Worm (Caenorhabditis elegans) whole organism, L1 larva: ENCODE measurements around the gene C32D5.4.

Experiments
- C04F5.9 ChIP-seq: sonication (generic microtip); optimal IDR thresholded peaks from 2 replicates; lab custom pipeline; 2016; ENCODE audit warnings: missing genetic modification characterization, missing compliant biosample characterization
- C16A3.4 ChIP-seq: fragments of 150-350 bp; optimal IDR thresholded peaks from 2 replicates; lab custom pipeline; 2014; ENCODE audit warnings: missing biosample characterization, missing genetic modification characterization
- C34B4.2 ChIP-seq: sonication (generic microtip); optimal IDR thresholded peaks from 2 replicates; lab custom pipeline; 2017; ENCODE audit warnings: mild to moderate bottlenecking, missing genetic modification characterization, missing compliant biosample characterization
- F16B12.6 ChIP-seq: fragments of 150-350 bp; optimal IDR thresholded peaks from 2 replicates; lab custom pipeline; 2014; ENCODE audit warnings: missing biosample characterization, missing genetic modification characterization
- aha-1 ChIP-seq: fragments of 150-350 bp; optimal IDR thresholded peaks from 2 replicates; lab custom pipeline; 2014; ENCODE audit warnings: missing biosample characterization, missing genetic modification characterization
- alr-1 ChIP-seq: fragments of 200-800 bp; sonication (Bioruptor generic); optimal IDR thresholded peaks from 2 replicates; lab custom pipeline; 2018; ENCODE audit warnings: borderline replicate concordance, mild to moderate bottlenecking, missing genetic modification characterization, missing compliant biosample characterization
- aly-2 ChIP-seq: fragments of 150-350 bp; optimal IDR thresholded peaks from 2 replicates; lab custom pipeline; 2014; ENCODE audit warnings: missing biosample characterization, missing genetic modification characterization
- ama-1 ChIP-seq: fragments of 150-350 bp; optimal IDR thresholded peaks from 2 replicates; lab custom pipeline; 2014
- blmp-1 ChIP-seq: fragments of 150-350 bp; optimal IDR thresholded peaks from 2 replicates; lab custom pipeline; 2014; ENCODE audit warnings: missing biosample characterization, missing genetic modification characterization
- ceh-88 ChIP-seq: fragments of 200-800 bp; sonication (Bioruptor generic); IDR thresholded peaks from 2 replicates; pipeline ENCODE4 v1.3.6; 2022; ENCODE audit warnings: missing genetic modification characterization, missing compliant biosample characterization
- ces-1 ChIP-seq: fragments of 150-350 bp; optimal IDR thresholded peaks from 2 replicates; lab custom pipeline; 2014; ENCODE audit warnings: missing biosample characterization, missing genetic modification reagents, missing genetic modification characterization
- dpl-1 ChIP-seq, 3 experiments: fragments of 150-350 bp in 2 of 3; sonication (generic microtip) in 1 of 3; optimal IDR thresholded peaks; 2 replicates each; lab custom pipeline; 2014 to 2017; ENCODE audit warnings: missing biosample characterization in 3 of 3, missing genetic modification characterization in 3 of 3, missing genetic modification reagents in 3 of 3
- efl-1 ChIP-seq, 4 experiments: fragments of 150-350 bp; optimal IDR thresholded peaks in 3 of 4; peaks in 1 of 4; 1 replicate in 1 of 4; 2 replicates in 3 of 4; lab custom pipeline; 2014; ENCODE audit warnings: missing biosample characterization in 2 of 4, missing genetic modification characterization in 2 of 4, missing genetic modification reagents in 2 of 4
- efl-3 ChIP-seq: fragments of 200-800 bp; sonication (Bioruptor generic); optimal IDR thresholded peaks from 2 replicates; lab custom pipeline; 2018; ENCODE audit warnings: mild to moderate bottlenecking, missing genetic modification characterization, missing compliant biosample characterization
- egl-13 ChIP-seq: sonication (generic microtip); optimal IDR thresholded peaks from 2 replicates; lab custom pipeline; 2016; ENCODE audit warnings: missing genotype, missing genetic modification reagents, missing genetic modification characterization, missing compliant biosample characterization
- elt-2 ChIP-seq: sonication (generic microtip); optimal IDR thresholded peaks from 2 replicates; lab custom pipeline; 2016; ENCODE audit warnings: missing genetic modification characterization, mild to moderate bottlenecking, inconsistent platforms, missing compliant biosample characterization, missing genetic modification reagents
- ets-5 ChIP-seq: fragments of 200-800 bp; sonication (Bioruptor generic); IDR thresholded peaks from 2 replicates; pipeline ENCODE4 v1.3.6; 2022; ENCODE audit warnings: missing genetic modification characterization, missing compliant biosample characterization
- fkh-10 ChIP-seq: sonication (generic microtip); optimal IDR thresholded peaks from 2 replicates; lab custom pipeline; 2017; ENCODE audit warnings: missing biosample characterization, missing genetic modification reagents, missing genetic modification characterization
- fkh-4 ChIP-seq: sonication (generic microtip); optimal IDR thresholded peaks from 2 replicates; lab custom pipeline; 2016; ENCODE audit warnings: missing compliant biosample characterization, missing genetic modification characterization, borderline replicate concordance
- fkh-8 ChIP-seq: sonication (generic microtip); optimal IDR thresholded peaks from 2 replicates; lab custom pipeline; 2016; ENCODE audit warnings: mild to moderate bottlenecking, missing genetic modification characterization, missing compliant biosample characterization
- grh-1 ChIP-seq: fragments of 200-800 bp; sonication (Bioruptor generic); IDR thresholded peaks from 2 replicates; pipeline ENCODE4 v1.3.6; 2022; ENCODE audit warnings: missing genetic modification reagents, missing genetic modification characterization, missing compliant biosample characterization
- hlh-17 ChIP-seq: fragments of 200-800 bp; sonication (Bioruptor generic); optimal IDR thresholded peaks from 2 replicates; lab custom pipeline; 2018; ENCODE audit warnings: missing genetic modification characterization, mild to moderate bottlenecking, missing compliant biosample characterization, moderate library complexity, borderline replicate concordance
- hlh-4 ChIP-seq: sonication (generic microtip); optimal IDR thresholded peaks from 2 replicates; lab custom pipeline; 2016; ENCODE audit warnings: mild to moderate bottlenecking, missing genetic modification characterization, missing compliant biosample characterization
- isw-1 ChIP-seq: fragments of 200-800 bp; sonication (Bioruptor generic); IDR thresholded peaks from 2 replicates; pipeline ENCODE4 v1.3.6; 2022; ENCODE audit warnings: missing genetic modification characterization, missing compliant biosample characterization
- jun-1 ChIP-seq: fragments of 150-350 bp; optimal IDR thresholded peaks from 2 replicates; lab custom pipeline; 2014; ENCODE audit warnings: missing biosample characterization, missing genetic modification reagents, missing genetic modification characterization
- lin-35 ChIP-seq, 2 experiments: fragments of 150-350 bp; optimal IDR thresholded peaks; 2 replicates each; lab custom pipeline; 2014; ENCODE audit warnings: missing biosample characterization in 2 of 2, missing genetic modification characterization in 2 of 2, missing genetic modification reagents in 2 of 2
- lin-39 ChIP-seq: fragments of 150-350 bp; optimal IDR thresholded peaks from 2 replicates; lab custom pipeline; 2014; ENCODE audit warnings: missing biosample characterization, missing genetic modification reagents, missing genetic modification characterization
- lir-3 ChIP-seq: sonication (generic microtip); optimal IDR thresholded peaks from 2 replicates; lab custom pipeline; 2016; ENCODE audit warnings: mild to moderate bottlenecking, missing genetic modification characterization, moderate library complexity, missing compliant biosample characterization; ENCODE audit not compliant: poor library complexity
- lsy-2 ChIP-seq, 2 experiments: fragments of 150-350 bp; optimal IDR thresholded peaks; 2 replicates each; lab custom pipeline; 2014; ENCODE audit warnings: missing biosample characterization in 2 of 2, missing genetic modification characterization in 2 of 2
- mef-2 ChIP-seq: fragments of 150-350 bp; optimal IDR thresholded peaks from 2 replicates; lab custom pipeline; 2014; ENCODE audit warnings: missing biosample characterization, missing genetic modification characterization
- nhr-11 ChIP-seq: fragments of 150-350 bp; optimal IDR thresholded peaks from 2 replicates; lab custom pipeline; 2014; ENCODE audit warnings: missing biosample characterization, missing genetic modification characterization
- nhr-12 ChIP-seq: sonication (generic microtip); optimal IDR thresholded peaks from 2 replicates; lab custom pipeline; 2017; ENCODE audit warnings: missing biosample characterization, missing genetic modification characterization
- nhr-19 ChIP-seq: fragments of 200-800 bp; sonication (Bioruptor generic); conservative IDR thresholded peaks from 2 replicates; pipeline ENCODE4 v1.3.6; 2022; ENCODE audit warnings: missing genetic modification characterization, missing compliant biosample characterization
- nhr-20 ChIP-seq: sonication (generic microtip); optimal IDR thresholded peaks from 2 replicates; lab custom pipeline; 2016; ENCODE audit warnings: mild to moderate bottlenecking, missing genetic modification characterization, missing compliant biosample characterization
- nhr-47 ChIP-seq: sonication (generic microtip); optimal IDR thresholded peaks from 2 replicates; lab custom pipeline; 2016; ENCODE audit warnings: mild to moderate bottlenecking, missing genetic modification characterization, moderate library complexity, missing compliant biosample characterization
- nhr-76 ChIP-seq: sonication (generic microtip); optimal IDR thresholded peaks from 2 replicates; lab custom pipeline; 2017; ENCODE audit warnings: missing biosample characterization, missing genetic modification characterization
- nhr-77 ChIP-seq: fragments of 150-350 bp; optimal IDR thresholded peaks from 2 replicates; lab custom pipeline; 2014; ENCODE audit warnings: missing biosample characterization, missing genetic modification characterization
- nhr-85 ChIP-seq: sonication (generic microtip); peaks from one replicate; lab custom pipeline; 2016; ENCODE audit warnings: missing genetic modification characterization, inconsistent platforms, missing compliant biosample characterization
- nhr-90 ChIP-seq: sonication (generic microtip); optimal IDR thresholded peaks from 2 replicates; lab custom pipeline; 2016; ENCODE audit warnings: mild to moderate bottlenecking, missing genetic modification characterization, missing compliant biosample characterization; ENCODE audit not compliant: poor library complexity
- pag-3 ChIP-seq: sonication (generic microtip); optimal IDR thresholded peaks from 2 replicates; lab custom pipeline; 2017; ENCODE audit warnings: missing genetic modification characterization, mild to moderate bottlenecking, missing compliant biosample characterization, antibody characterized with exemption, borderline replicate concordance; ENCODE audit not compliant: insufficient read depth
- snpc-4 ChIP-seq: fragments of 150-350 bp; optimal IDR thresholded peaks from 2 replicates; lab custom pipeline; 2014; ENCODE audit warnings: missing biosample characterization, missing genetic modification characterization
- sox-4 ChIP-seq: sonication (generic microtip); optimal IDR thresholded peaks from 2 replicates; lab custom pipeline; 2016; ENCODE audit warnings: missing genetic modification characterization, missing compliant biosample characterization
- sup-37 ChIP-seq: fragments of 200-800 bp; sonication (Bioruptor generic); optimal IDR thresholded peaks from 2 replicates; lab custom pipeline; 2018; ENCODE audit warnings: mild to moderate bottlenecking, missing genetic modification characterization, missing compliant biosample characterization
- swsn-7 ChIP-seq: sonication (generic microtip); optimal IDR thresholded peaks from 2 replicates; lab custom pipeline; 2016; ENCODE audit warnings: missing genetic modification characterization, missing compliant biosample characterization
- tbx-2 ChIP-seq: sonication (generic microtip); optimal IDR thresholded peaks from 2 replicates; lab custom pipeline; 2016; ENCODE audit warnings: missing genetic modification characterization, missing compliant biosample characterization
- unc-130 ChIP-seq: fragments of 150-350 bp; optimal IDR thresholded peaks from 2 replicates; lab custom pipeline; 2017; ENCODE audit warnings: missing biosample characterization, missing genetic modification characterization, inconsistent platforms
- unc-30 ChIP-seq: sonication (generic microtip); optimal IDR thresholded peaks from 2 replicates; lab custom pipeline; 2017; ENCODE audit warnings: missing biosample characterization, missing genetic modification characterization
- unc-86 ChIP-seq: sonication (generic microtip); optimal IDR thresholded peaks from 2 replicates; lab custom pipeline; 2016; ENCODE audit warnings: missing genetic modification characterization, missing compliant biosample characterization
- unc-98 ChIP-seq: fragments of 200-800 bp; sonication (Bioruptor generic); IDR thresholded peaks from 2 replicates; pipeline ENCODE4 v1.3.6; 2022; ENCODE audit warnings: missing genetic modification characterization, missing compliant biosample characterization
- xbp-1 ChIP-seq: sonication (generic microtip); optimal IDR thresholded peaks from 2 replicates; lab custom pipeline; 2016; ENCODE audit warnings: missing genetic modification characterization, missing compliant biosample characterization
- zip-4 ChIP-seq: fragments of 200-800 bp; sonication (Bioruptor generic); optimal IDR thresholded peaks from 2 replicates; lab custom pipeline; 2018; ENCODE audit warnings: mild to moderate bottlenecking, missing genetic modification characterization, moderate library complexity, missing compliant biosample characterization
- ztf-4 ChIP-seq: fragments of 150-350 bp; optimal IDR thresholded peaks from 2 replicates; lab custom pipeline; 2014; ENCODE audit warnings: missing biosample characterization, missing genetic modification characterization

C32D5.4 gene

DNA sequence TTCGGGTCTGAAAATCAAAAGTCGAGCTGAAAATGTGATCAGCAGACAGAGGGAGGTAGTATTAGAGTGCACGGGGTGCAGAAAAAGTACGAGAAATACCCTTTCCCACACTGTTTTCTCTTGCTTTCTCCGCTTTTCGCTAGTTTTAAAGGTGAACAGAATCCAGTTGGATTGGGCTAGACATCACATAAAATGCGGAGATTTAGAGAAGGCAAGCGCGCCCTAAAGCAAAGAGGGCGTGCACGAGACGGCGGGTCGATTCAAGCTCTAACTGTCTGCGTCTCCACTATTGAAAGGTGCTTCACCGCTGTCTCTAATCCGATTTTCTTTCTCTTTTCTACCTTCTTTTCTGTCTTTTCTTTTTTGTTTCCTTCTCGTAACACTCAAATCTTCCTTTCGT is 47.2 kb upstream of the C32D5.4 start (continued):
- TF ChIP-seq xbp-1 (peak; percentile 83), unc-98 (GFP tag; lab: Robert Waterston, UW) (no peak), lin-35 (GFP tag; optimal IDR thresholded peaks at IDR 0.05; lab: Kevin White, UChicago) (peak; percentile 85 to 87), grh-1 (GFP tag; lab: Robert Waterston, UW) (peak; percentile 45; the same call in 1 of the 2 replicates), nhr-76 (tag; lab: Kevin White, UChicago) (no peak), ztf-4 (tag; lab: Kevin White, UChicago) (peak; percentile 72), elt-2 (tag; lab: Kevin White, UChicago) (peak; percentile 56), efl-3 (GFP tag; lab: Kevin White, UChicago) (no peak), ceh-88 (GFP tag; lab: Robert Waterston, UW) (0 out of 2 replicates have a peak, but pooled peaks have one; percentile 16), nhr-12 (tag; lab: Kevin White, UChicago) (no peak), unc-86 (tag; lab: Kevin White, UChicago) (peak; percentile 80), nhr-19 (GFP tag; lab: Robert Waterston, UW) (peak; percentile 84), swsn-7 (tag; lab: Kevin White, UChicago) (peak; percentile 87), isw-1 (peak; percentile 85), F16B12.6 (tag; lab: Kevin White, UChicago) (peak; percentile 47), nhr-90 (peak; percentile 79), tbx-2 (tag; lab: Kevin White, UChicago) (peak; percentile 87), aly-2 (tag; lab: Kevin White, UChicago) (peak; percentile 12), fkh-8 (tag; lab: Kevin White, UChicago) (peak; percentile 88), nhr-47 (tag; lab: Kevin White, UChicago) (peak; percentile 88), hlh-17 (GFP tag; lab: Kevin White, UChicago) (no peak), jun-1 (tag; lab: Kevin White, UChicago) (peak; percentile 86), nhr-20 (tag; lab: Kevin White, UChicago) (peak; percentile 91), pag-3 (tag; lab: Kevin White, UChicago) (no peak), nhr-77 (peak; percentile 73), snpc-4 (tag; lab: Kevin White, UChicago) (peak; percentile 50), unc-30 (tag; lab: Kevin White, UChicago) (no peak), sox-4 (tag; lab: Kevin White, UChicago) (no peak), mef-2 (no peak), lin-39 (tag; lab: Kevin White, UChicago) (no peak), fkh-4 (tag; lab: Kevin White, UChicago) (peak; percentile 21), lir-3 (tag; lab: Kevin White, UChicago) (peak; percentile 47), hlh-4 (no peak), ces-1 (GFP tag; lab: Kevin White, UChicago) (no peak), ama-1 (lab: Kevin White, UChicago) (no peak), C16A3.4 (tag; lab: Kevin White, UChicago) (peak; percentile 81), fkh-10 (GFP tag; lab: Kevin White, UChicago) (peak; percentile 66), lsy-2 (tag; optimal IDR thresholded peaks at IDR 0.05; lab: Kevin White, UChicago) (peak; percentile 87 to 89), sup-37 (GFP tag; lab: Kevin White, UChicago) (no peak), C34B4.2 (tag; lab: Kevin White, UChicago) (no peak), alr-1 (tag; lab: Kevin White, UChicago) (no peak), nhr-11 (tag; lab: Kevin White, UChicago) (no peak), zip-4 (GFP tag; lab: Kevin White, UChicago) (no peak), egl-13 (tag; lab: Kevin White, UChicago) (peak; percentile 62), ets-5 (GFP tag; lab: Robert Waterston, UW) (no peak), unc-130 (tag; lab: Kevin White, UChicago) (peak; percentile 84), nhr-85 (tag; lab: Kevin White, UChicago) (peak; percentile 92), blmp-1 (tag; lab: Kevin White, UChicago) (peak; percentile 97), C04F5.9 (no peak), dpl-1 (GFP tag; optimal IDR thresholded peaks at IDR 0.05; lab: Kevin White, UChicago) (peak; percentile 67 to 79 (median 78)), aha-1 (tag; lab: Kevin White, UChicago) (no peak), efl-1 (optimal IDR thresholded peaks at IDR 0.05; lab: Kevin White, UChicago) (peak; percentile 84 to 90), efl-1 (GFP tag; optimal IDR thresholded peaks at IDR 0.05 in 1 of 2; lab: Kevin White, UChicago) (peak; percentile 71 to 97)
